Worm (Caenorhabditis elegans): ENCODE measurements around the gene snf-9.

- no peak for TF ChIP-seq nhr-11 (tag; optimal IDR thresholded peaks at IDR 0.05)
- no peak for TF ChIP-seq tbx-2 (tag; optimal IDR thresholded peaks at IDR 0.05)
- TF ChIP-seq elt-3 (tag; optimal IDR thresholded peaks at IDR 0.05) = no peak
- TF ChIP-seq elt-2 (tag; optimal IDR thresholded peaks at IDR 0.05) = peak; percentile 59
Observed at ce11 chrIV:17292350-17292749, 19.6 kb upstream of the snf-9 start.

Data from whole organism, L3 larva.